Worm (Caenorhabditis elegans): ENCODE data around the gene Y82E9BL.3.
"Not testable (repeated sequence)": the region's sequence is repeated elsewhere in the genome, so short reads cannot be mapped to it uniquely, and the experiment has no call there.

The Y82E9BL.3 gene

DNA sequence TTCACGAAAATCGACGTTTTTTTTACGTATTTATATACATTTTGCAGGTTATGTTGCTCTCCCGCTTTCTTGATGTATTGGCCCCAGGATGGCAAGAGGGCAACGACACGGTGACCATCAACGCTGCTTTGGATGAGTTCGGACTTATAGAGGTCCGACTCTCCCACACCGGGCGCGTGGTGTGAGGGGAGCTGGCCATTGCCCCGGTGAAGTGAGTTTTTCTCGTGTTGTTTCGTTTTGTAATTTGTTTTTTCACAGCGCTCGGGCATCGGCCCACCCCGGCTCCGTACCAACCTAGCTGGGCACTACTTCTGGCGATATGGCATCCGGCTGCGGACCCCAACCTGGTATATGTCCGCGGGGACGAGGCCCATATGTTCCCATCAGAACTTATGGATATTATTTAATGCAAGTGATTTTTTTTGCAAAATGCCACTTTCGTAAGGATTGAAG lies 23.7 kb upstream of the Y82E9BL.3 start, which contains the start of gene Y82E9BR.20:
TSS of gene Y82E9BR.20 (plus strand) at position 51 of the 453 bp plus-strand sequence.
- TF ChIP-seq dao-5 (tag; optimal IDR thresholded peaks at IDR 0.05) (no peak), W03F9.2 (tag; optimal IDR thresholded peaks at IDR 0.05) (no peak), him-1 (tag; optimal IDR thresholded peaks at IDR 0.05) (no peak)

DNA sequence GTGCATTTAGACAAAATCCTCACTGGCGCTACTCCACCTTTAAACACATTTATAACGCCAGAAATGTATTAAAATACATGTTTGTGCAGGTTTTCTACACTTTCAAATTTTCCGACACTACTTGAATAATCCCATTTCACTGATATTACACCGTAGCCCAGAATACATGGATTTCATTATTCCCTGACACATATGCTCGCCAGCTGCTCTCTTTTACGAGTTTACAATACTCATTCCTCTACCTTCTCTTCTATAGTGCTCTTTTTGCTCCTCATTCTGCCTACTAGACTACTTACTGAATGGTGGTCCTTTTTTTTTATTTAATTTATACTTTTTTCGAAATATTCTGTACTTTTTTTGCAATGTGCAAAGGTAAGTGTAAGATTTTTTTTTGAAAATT lies 21.9 kb upstream of the Y82E9BL.3 start:
- TF ChIP-seq dao-5 (tag; optimal IDR thresholded peaks at IDR 0.05) (no peak), him-1 (tag; optimal IDR thresholded peaks at IDR 0.05) (no peak), W03F9.2 (tag; optimal IDR thresholded peaks at IDR 0.05) (no peak)

DNA sequence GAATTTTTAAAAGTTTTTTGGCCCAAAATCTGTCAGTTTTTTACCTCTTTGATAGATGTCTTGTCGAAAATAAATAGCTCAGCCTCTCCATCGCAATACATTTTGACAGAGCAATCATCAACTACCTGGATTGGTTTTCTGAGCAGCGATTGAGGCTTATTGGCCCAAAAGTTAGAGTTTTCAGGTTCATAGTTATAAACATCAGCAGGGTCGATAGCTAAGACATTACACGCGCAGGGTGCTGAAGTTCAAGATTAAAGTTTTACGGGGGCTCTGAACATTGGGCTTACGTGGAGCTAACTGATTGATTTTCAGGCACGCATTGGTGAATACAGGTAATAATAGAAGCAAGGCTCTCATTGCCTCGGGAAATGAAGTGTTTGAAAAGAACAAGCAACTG lies 9.0 kb upstream of the Y82E9BL.3 start, which contains the start of gene Y82E9BR.9:
TSS of gene Y82E9BR.9 (minus strand) at position 101 of the 400 bp plus-strand sequence.
- TF ChIP-seq him-1 (tag; optimal IDR thresholded peaks at IDR 0.05) (no peak), W03F9.2 (tag; optimal IDR thresholded peaks at IDR 0.05) (no peak), dao-5 (tag; optimal IDR thresholded peaks at IDR 0.05) (no peak)

DNA sequence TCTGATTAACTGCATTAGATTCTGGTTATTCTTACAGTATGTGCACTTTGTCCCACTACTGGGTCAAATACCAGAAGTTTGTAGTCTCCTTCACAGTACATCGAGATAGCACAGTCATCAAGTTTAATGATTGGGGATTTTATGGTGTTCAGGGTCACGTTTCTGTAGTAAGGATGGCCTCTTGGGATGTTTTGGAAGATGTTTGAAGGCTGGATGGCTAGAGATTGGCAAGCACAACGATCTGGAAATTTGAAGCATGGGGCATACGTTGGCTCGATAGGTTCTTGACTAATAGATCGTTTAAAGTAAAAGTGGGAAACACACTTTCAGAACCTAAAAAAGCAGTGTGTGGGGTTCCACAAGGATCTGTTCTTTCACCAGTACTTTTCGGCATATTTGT lies 7.3 kb upstream of the Y82E9BL.3 start, which contains the start of gene Y82E9BR.8:
TSS of gene Y82E9BR.8 (minus strand) at position 101 of the 400 bp plus-strand sequence.
- not testable (repeated sequence) for TF ChIP-seq W03F9.2, him-1, dao-5 (tag; optimal IDR thresholded peaks at IDR 0.05)

DNA sequence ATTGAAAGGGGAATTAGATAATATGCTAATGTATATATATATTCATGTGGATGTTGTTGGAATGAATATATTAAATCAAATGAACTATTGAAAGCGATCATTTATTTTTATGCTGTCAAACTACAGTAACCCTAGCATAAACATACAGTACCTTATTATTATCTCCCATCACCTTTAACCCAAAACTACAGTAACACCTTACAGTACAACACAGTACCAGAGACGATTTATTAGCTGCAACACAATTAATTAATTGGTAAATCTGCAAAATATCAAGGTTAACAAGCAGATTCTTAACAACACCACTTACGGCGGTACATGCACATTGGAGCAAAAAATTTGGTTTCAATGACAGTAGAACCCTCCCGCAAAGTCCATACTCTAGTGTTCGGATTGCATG lies 4.7 kb upstream of the Y82E9BL.3 start, which contains the start of gene Y82E9BL.1:
TSS of gene Y82E9BL.1 (minus strand) at position 101 of the 400 bp plus-strand sequence.
- TF ChIP-seq him-1 (tag; optimal IDR thresholded peaks at IDR 0.05) (no peak), dao-5 (tag; optimal IDR thresholded peaks at IDR 0.05) (no peak), W03F9.2 (tag; optimal IDR thresholded peaks at IDR 0.05) (no peak)

DNA sequence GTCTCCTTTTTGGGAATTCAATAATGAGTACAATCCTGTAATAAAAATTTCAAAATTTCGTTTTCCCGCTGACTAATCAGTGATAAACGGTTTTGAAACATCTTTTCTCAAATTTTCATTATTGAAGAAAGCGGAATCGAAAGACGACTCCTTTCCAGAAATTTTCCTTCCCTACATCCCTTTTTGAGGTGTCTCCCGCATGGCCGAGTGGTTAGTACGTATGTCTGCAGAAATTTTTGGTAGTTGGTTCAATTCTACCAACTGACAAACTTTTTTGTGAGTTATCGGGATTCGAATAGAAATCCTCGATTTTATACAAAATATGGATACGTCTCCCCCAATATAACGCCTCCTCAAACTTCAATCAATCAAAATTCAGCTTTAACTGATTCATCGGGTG lies 3.9 kb upstream of the Y82E9BL.3 start:
- TF ChIP-seq dao-5 (tag; optimal IDR thresholded peaks at IDR 0.05) (no peak), him-1 (tag; optimal IDR thresholded peaks at IDR 0.05) (no peak), W03F9.2 (tag; optimal IDR thresholded peaks at IDR 0.05) (no peak)

DNA sequence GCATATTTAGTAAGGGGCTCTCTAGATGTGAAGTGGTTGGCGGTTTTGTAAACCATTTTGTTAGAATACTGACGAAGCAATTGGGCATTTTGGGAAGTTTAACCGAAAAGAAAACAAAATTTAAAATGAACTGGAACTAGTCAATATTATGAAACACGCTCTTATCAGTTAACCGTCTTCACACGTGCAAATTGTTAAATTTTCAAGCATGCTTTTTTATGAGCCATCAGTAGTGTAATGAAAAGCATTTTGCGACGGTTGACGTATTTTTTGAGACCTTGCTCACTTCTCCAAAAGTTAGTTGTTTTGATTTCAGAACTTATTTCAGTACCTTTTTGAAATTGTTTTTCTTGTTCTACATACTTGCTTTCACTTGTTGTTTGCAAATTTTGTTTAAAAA lies 1.3 kb downstream of the Y82E9BL.3 start, which contains the start of gene fbxa-25:
TSS of gene fbxa-25 (minus strand) at position 138 of the 400 bp plus-strand sequence.
- TF ChIP-seq dao-5 (tag; optimal IDR thresholded peaks at IDR 0.05) (no peak), W03F9.2 (tag; optimal IDR thresholded peaks at IDR 0.05) (no peak), him-1 (tag; optimal IDR thresholded peaks at IDR 0.05) (no peak)

DNA sequence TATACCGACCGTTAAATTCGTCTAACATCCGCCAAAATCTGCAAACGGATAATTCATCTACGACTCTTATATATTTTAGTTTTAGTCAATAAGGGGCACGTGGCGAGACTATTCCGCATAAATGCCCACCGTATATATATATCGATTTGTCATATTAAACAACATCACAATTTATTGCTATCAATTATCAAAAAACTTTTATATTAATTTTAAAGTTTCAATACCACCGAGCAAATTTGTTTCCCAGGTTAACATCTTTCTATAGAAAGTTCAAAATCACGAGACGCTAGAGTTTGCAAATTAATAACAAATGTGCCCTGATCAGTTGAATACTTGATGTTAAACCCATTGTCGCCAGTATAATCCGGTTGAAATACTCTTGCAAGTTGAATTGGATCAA lies 3.1 kb downstream of the Y82E9BL.3 start, which contains the start of gene Y82E9BL.5:
TSS of gene Y82E9BL.5 (minus strand) at position 101 of the 400 bp plus-strand sequence.
- TF ChIP-seq W03F9.2 (tag; optimal IDR thresholded peaks at IDR 0.05) (no peak), him-1 (tag; optimal IDR thresholded peaks at IDR 0.05) (no peak), dao-5 (tag; optimal IDR thresholded peaks at IDR 0.05) (no peak)

DNA sequence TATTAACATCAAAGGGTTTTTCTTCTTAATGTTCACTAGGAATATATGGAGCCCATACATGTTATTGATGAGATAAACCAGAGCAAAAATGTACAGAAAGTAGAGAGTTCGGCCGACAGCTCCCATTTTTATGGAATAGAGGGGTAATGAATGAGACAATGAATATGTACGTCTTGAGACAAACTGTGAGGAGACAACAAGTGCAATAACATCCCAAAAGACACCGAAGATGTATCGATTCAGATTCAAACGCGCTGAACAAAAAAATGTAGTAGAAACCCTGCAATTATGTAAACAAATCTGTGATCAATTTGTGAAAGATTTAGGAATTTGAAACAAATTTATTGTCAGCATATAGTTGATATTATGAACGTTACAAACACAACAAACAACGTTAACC lies 3.6 kb downstream of the Y82E9BL.3 start:
- no peak for TF ChIP-seq him-1 (tag; optimal IDR thresholded peaks at IDR 0.05)

DNA sequence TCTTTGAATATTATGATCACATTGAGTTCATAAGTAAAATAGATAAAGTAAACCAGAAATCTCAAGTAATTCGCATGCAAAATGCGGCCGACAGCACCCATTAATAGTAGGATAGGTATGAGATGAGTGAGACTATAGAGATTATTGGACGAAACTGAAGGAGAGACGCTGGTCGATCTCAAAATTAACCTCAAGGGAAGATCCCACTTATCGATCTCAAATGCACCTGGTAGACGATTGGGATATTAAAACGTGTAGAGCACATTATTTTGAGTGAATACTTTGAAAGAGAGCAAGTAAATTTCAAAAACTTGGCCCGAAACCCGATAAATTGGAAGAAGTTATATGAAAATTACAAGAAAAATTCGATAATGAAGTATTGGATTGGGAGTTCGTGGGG lies 5.0 kb downstream of the Y82E9BL.3 start, which contains the start of gene Y82E9BL.6:
TSS of gene Y82E9BL.6 (minus strand) at position 101 of the 400 bp plus-strand sequence.
- TF ChIP-seq W03F9.2 (tag; optimal IDR thresholded peaks at IDR 0.05) (no peak), him-1 (tag; optimal IDR thresholded peaks at IDR 0.05) (no peak), dao-5 (tag; optimal IDR thresholded peaks at IDR 0.05) (no peak)

DNA sequence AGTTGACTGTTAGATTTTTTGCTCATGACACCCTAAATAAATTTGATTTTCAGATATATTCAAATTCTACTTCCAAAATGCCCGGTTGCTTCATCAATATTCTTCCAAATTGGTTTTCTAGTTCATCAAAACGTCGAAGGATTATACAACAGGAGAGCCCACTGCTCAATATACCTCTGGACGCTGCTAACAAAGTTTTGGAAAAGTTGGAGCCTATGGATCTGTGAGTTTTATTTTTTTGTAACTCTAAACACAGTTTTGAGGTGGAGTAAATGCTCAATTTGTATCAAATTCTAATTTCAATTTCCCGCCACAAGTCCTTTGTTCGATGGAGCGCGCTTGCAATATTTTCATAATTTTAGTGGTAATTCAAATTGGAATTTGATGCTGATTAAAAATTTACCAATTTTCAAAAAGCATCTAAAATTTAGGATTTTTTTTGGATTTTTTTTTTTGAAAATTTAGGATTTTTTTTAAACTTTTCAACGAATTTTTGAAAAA lies 7.7 kb downstream of the Y82E9BL.3 start, which contains the start of gene fbxa-27:
TSS of gene fbxa-27 (plus strand) at position 51 of the 501 bp plus-strand sequence.
- TF ChIP-seq him-1 (tag; optimal IDR thresholded peaks at IDR 0.05): no peak

DNA sequence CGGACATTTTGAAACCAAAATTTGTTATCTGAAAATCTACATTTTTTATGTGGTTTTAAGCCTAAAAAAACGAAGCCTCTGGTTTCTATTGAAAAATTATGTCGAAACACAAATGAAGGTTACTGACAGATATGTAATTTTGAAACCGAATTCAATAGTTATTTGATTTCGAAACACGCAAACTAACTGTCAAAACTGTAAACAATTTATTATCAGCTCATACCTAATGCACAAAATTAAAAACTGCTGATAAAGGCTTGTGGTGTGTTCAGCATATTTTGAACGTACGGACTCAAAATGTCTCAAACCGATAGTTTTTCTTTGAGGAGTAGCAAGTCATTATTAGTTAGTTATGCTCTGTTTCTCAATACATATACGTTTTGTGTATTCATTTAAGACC lies 8.2 kb downstream of the Y82E9BL.3 start, which contains the start of gene fbxa-26:
TSS of gene fbxa-26 (minus strand) at position 35 of the 400 bp plus-strand sequence.
- TF ChIP-seq dao-5 (tag; optimal IDR thresholded peaks at IDR 0.05) (no peak), W03F9.2 (tag; optimal IDR thresholded peaks at IDR 0.05) (no peak)

DNA sequence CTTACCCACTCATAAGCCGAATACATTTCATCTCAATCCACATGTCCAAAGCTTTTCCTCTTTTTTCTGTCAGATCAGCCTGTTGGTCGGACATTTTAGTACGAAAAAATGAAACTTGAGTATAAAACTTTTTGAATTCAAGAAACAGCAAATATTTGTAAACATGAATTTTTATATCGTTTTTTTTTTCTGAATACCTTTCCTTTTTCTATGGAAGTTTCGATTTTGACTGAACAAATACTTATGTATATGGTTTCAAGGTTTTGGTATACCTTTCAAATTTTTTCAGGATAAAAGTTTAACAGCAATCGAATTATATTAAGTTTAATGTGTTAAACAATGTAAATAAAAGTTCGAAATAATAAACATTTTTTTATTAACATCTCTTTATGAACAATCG lies 10.4 kb downstream of the Y82E9BL.3 start, which contains the start of gene fbxa-5:
TSS of gene fbxa-5 (minus strand) at position 101 of the 400 bp plus-strand sequence.
- no peak for TF ChIP-seq dao-5 (tag; optimal IDR thresholded peaks at IDR 0.05)
- TF ChIP-seq W03F9.2 (tag; optimal IDR thresholded peaks at IDR 0.05): no peak
- TF ChIP-seq him-1 (tag; optimal IDR thresholded peaks at IDR 0.05): no peak

DNA sequence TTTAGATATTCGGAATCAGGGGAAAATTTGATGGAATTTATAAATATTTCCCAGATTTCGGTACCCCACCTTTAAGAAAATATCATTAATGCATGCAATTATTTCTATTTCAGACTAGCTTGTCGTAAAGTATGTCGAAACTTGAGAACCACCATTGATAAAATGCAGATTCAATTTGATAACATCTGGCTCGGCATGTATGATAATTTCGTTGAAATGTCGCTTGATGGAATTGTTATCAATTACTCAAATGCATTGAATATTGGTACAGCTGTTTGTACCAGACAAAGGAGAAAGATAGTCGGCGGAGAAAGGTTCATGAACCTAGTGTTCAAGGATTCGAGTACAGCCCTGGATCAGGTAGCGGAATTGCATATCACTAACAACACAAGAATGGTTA lies 18.8 kb downstream of the Y82E9BL.3 start, which contains the start of gene Y82E9BL.19:
TSS of gene Y82E9BL.19 (plus strand) at position 123 of the 400 bp plus-strand sequence.
- TF ChIP-seq dao-5 (tag; optimal IDR thresholded peaks at IDR 0.05) (no peak), him-1 (tag; optimal IDR thresholded peaks at IDR 0.05) (no peak), W03F9.2 (tag; optimal IDR thresholded peaks at IDR 0.05) (no peak)

Data from whole organism, L4/young adult.